Worm (Caenorhabditis elegans) whole organism, L1 larva: ENCODE results near the gene nhr-260.

ENCODE experiments used
- ama-1 ChIP-seq: fragments of 150-350 bp; optimal IDR thresholded peaks from 2 replicates; lab custom pipeline; 2014
- ceh-82 ChIP-seq, 3 experiments: fragments of 150-350 bp in 1 of 3; sonication (generic microtip) in 2 of 3; optimal IDR thresholded peaks; 2 replicates each; lab custom pipeline; 2014 to 2017; ENCODE audit warnings: missing biosample characterization in 3 of 3, missing genetic modification characterization in 3 of 3
- fkh-8 ChIP-seq: sonication (generic microtip); optimal IDR thresholded peaks from 2 replicates; lab custom pipeline; 2016; ENCODE audit warnings: mild to moderate bottlenecking, missing genetic modification characterization, missing compliant biosample characterization
- mdl-1 ChIP-seq, 2 experiments: fragments of 150-350 bp; optimal IDR thresholded peaks; 2 replicates each; lab custom pipeline; 2014 to 2017; ENCODE audit warnings: missing biosample characterization in 2 of 2, missing genetic modification characterization in 2 of 2, inconsistent platforms in 1 of 2
- nhr-11 ChIP-seq: fragments of 150-350 bp; optimal IDR thresholded peaks from 2 replicates; lab custom pipeline; 2014; ENCODE audit warnings: missing biosample characterization, missing genetic modification characterization
- nhr-237 ChIP-seq: fragments of 150-350 bp; optimal IDR thresholded peaks from 2 replicates; lab custom pipeline; 2014; ENCODE audit warnings: missing biosample characterization, missing genetic modification characterization
- nhr-77 ChIP-seq: fragments of 150-350 bp; optimal IDR thresholded peaks from 2 replicates; lab custom pipeline; 2014; ENCODE audit warnings: missing biosample characterization, missing genetic modification characterization
- rnt-1 ChIP-seq: sonication (generic microtip); optimal IDR thresholded peaks from 2 replicates; lab custom pipeline; 2016; ENCODE audit warnings: mild to moderate bottlenecking, missing genetic modification characterization, moderate library complexity, missing compliant biosample characterization
- skn-1 ChIP-seq: fragments of 150-350 bp; optimal IDR thresholded peaks from 2 replicates; lab custom pipeline; 2014; ENCODE audit warnings: missing biosample characterization, missing genetic modification characterization
- unc-62 ChIP-seq: fragments of 150-350 bp; optimal IDR thresholded peaks from 2 replicates; lab custom pipeline; 2014; ENCODE audit warnings: missing biosample characterization, missing genetic modification reagents, missing genetic modification characterization
- ztf-4 ChIP-seq: fragments of 150-350 bp; optimal IDR thresholded peaks from 2 replicates; lab custom pipeline; 2014; ENCODE audit warnings: missing biosample characterization, missing genetic modification characterization

DNA sequence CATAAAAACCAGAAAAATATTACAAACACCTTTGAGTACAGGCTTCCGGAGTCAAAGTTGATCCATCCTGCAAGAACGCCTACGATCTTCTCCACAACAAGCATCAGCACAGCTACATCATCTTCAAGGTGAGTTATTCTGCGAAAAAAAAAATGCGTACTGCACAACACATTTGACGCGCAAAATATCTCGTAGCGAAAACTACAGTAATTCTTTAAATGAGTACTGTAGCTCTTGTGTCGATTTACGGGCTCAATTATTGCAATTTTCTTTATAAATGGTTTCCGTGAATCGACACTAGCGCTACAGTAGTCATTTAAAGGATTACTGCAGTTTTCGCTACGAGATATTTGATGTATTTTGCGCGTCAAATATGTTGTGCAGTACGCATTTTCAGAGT is 34.6 kb downstream of the nhr-260 start:
- TF ChIP-seq rnt-1 (tag; lab: Kevin White, UChicago) (no peak), nhr-11 (tag; lab: Kevin White, UChicago) (no peak), ama-1 (lab: Kevin White, UChicago) (no peak), ztf-4 (tag; lab: Kevin White, UChicago) (no peak), ceh-82 (tag; optimal IDR thresholded peaks at IDR 0.05; lab: Kevin White, UChicago) (no peak), mdl-1 (tag; optimal IDR thresholded peaks at IDR 0.05; lab: Kevin White, UChicago) (no peak), nhr-237 (tag; lab: Kevin White, UChicago) (no peak), nhr-77 (tag; lab: Kevin White, UChicago) (no peak), unc-62 (GFP tag; lab: Kevin White, UChicago) (no peak), fkh-8 (tag; lab: Kevin White, UChicago) (no peak), skn-1 (tag; lab: Kevin White, UChicago) (no peak)
